Fruit fly (Drosophila melanogaster) whole organism, wandering third instar larva: ENCODE measurements around the gene Met75Cb.
"Not testable (repeated sequence)": the region's sequence is repeated elsewhere in the genome, so short reads cannot be mapped to it uniquely, and the experiment has no call there.

Experiments used
- Hr83 ChIP-seq: fragments of 200-300 bp; sonication (Bioruptor generic); optimal IDR thresholded peaks from 2 replicates; lab custom pipeline; 2016; ENCODE audit warnings: missing biosample characterization, mild to moderate bottlenecking, missing genetic modification characterization, moderate library complexity; ENCODE audit not compliant: poor library complexity, severe bottlenecking
- psq ChIP-seq: fragments of 200-800 bp; sonication (Bioruptor generic); optimal IDR thresholded peaks from 3 replicates; lab custom pipeline; 2017; ENCODE audit warnings: missing biosample characterization, mild to moderate bottlenecking, missing genetic modification characterization, moderate library complexity

DNA sequence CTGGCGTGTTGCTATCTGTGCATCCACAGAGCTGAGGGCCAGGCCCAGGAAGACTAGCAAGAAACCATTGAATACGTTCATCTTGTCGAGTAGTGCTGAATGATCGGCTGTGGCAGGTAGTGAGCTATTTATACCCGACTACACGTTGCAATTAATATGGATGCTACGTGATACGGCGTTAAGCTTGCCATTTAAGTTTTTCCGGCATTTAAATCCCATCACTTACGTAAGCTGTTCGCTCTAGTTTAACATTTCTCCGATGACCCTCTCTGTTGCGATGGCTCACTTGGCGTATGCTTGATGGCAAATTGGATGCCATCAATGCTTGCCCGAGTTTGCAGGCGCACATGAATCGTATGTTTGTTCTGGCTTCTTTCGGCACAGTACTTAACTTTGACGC lies at the start of gene Met75Cb:
- TF ChIP-seq psq (GFP tag; lab: Kevin White, UChicago); Hr83: not testable (repeated sequence)
